Worm (Caenorhabditis elegans) whole organism, L2 larva: ENCODE results near the gene dpy-31.

Experiments
- R02D3.7 ChIP-seq: fragments of 150-350 bp; optimal IDR thresholded peaks from 2 replicates; lab custom pipeline; 2014; ENCODE audit warnings: missing biosample characterization, missing genetic modification characterization
- ZK546.5 ChIP-seq: sonication (generic microtip); optimal IDR thresholded peaks from 2 replicates; lab custom pipeline; 2017; ENCODE audit warnings: missing biosample characterization, missing genetic modification characterization
- fos-1 ChIP-seq: fragments of 150-350 bp; optimal IDR thresholded peaks from 2 replicates; lab custom pipeline; 2014; ENCODE audit warnings: missing biosample characterization, missing genetic modification characterization
- lin-13 ChIP-seq: fragments of 150-350 bp; optimal IDR thresholded peaks from 2 replicates; lab custom pipeline; 2014; ENCODE audit warnings: missing biosample characterization, missing genetic modification reagents, missing genetic modification characterization
- lin-39 ChIP-seq: fragments of 150-350 bp; optimal IDR thresholded peaks from 2 replicates; lab custom pipeline; 2014; ENCODE audit warnings: missing biosample characterization, missing genetic modification reagents, missing genetic modification characterization
- nhr-237 ChIP-seq: fragments of 150-350 bp; optimal IDR thresholded peaks from 2 replicates; lab custom pipeline; 2014; ENCODE audit warnings: missing biosample characterization, missing genetic modification characterization
- nhr-77 ChIP-seq: fragments of 150-350 bp; optimal IDR thresholded peaks from 2 replicates; lab custom pipeline; 2014; ENCODE audit warnings: missing biosample characterization, missing genetic modification characterization

DNA sequence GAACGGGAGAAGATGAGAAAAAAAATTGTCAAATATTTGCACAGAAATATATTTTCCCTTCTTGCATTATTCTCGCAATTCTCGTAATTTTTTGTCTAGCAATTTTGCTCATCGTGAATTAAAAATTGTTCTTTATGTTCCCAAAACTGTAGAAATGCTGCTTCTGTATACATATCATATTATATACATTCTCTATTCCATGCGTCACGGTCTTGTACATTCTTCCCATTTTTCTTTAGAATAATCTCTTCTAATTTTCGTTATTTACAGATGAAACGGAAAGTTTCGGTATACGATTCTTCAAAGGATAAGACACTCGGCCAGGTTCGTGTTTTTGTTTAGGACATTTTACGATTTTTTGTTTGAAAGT, 34.5 kb upstream of the dpy-31 start, which contains the start of gene acs-4:
- TF ChIP-seq fos-1 (tag; lab: Kevin White, UChicago) (no peak), ZK546.5 (tag; lab: Kevin White, UChicago) (no peak), nhr-77 (tag; lab: Kevin White, UChicago) (no peak), lin-39 (tag; lab: Kevin White, UChicago) (no peak), R02D3.7 (tag; lab: Kevin White, UChicago) (no peak), lin-13 (GFP tag; lab: Kevin White, UChicago) (no peak), nhr-237 (no peak)
